Fruit fly (Drosophila melanogaster) whole organism, embryonic: ENCODE results near the gene UGP.

Experiments used
- Bgb ChIP-seq: fragments of 200-800 bp; sonication (Bioruptor generic); IDR thresholded peaks from 2 replicates; pipeline ENCODE4 v1.3.6; 2022; ENCODE audit warnings: missing biosample characterization, missing genetic modification characterization; ENCODE audit not compliant: partially characterized antibody
- CG11560 ChIP-seq: fragments of 200-800 bp; sonication (Bioruptor generic); IDR thresholded peaks from 3 replicates; pipeline ENCODE4 v1.3.6; 2022; ENCODE audit warnings: missing biosample characterization, missing genetic modification characterization
- CG12104 ChIP-seq: fragments of 200-800 bp; sonication (Bioruptor generic); optimal IDR thresholded peaks from 3 replicates; lab custom pipeline; 2016; ENCODE audit warnings: missing biosample characterization, missing genetic modification characterization
- CG13123 ChIP-seq: fragments of 200-800 bp; sonication (Bioruptor generic); optimal IDR thresholded peaks from 2 replicates; lab custom pipeline; 2016; ENCODE audit warnings: missing biosample characterization, missing genetic modification characterization
- CG13775 ChIP-seq: fragments of 200-800 bp; sonication (Bioruptor generic); optimal IDR thresholded peaks from 3 replicates; lab custom pipeline; 2017; ENCODE audit warnings: missing biosample characterization, mild to moderate bottlenecking, missing genetic modification characterization
- CG14441 ChIP-seq: fragments of 200-800 bp; sonication (Bioruptor generic); IDR thresholded peaks from 2 replicates; pipeline ENCODE4 v1.3.6; 2022; ENCODE audit warnings: missing biosample characterization, missing genetic modification characterization
- CG15514 ChIP-seq: fragments of 200-800 bp; sonication (Bioruptor generic); optimal IDR thresholded peaks from 3 replicates; lab custom pipeline; 2017; ENCODE audit warnings: missing biosample characterization, missing genetic modification characterization, mild to moderate bottlenecking, moderate library complexity, missing genetic modification reagents
- CG16863 ChIP-seq: fragments of 200-800 bp; sonication (Bioruptor generic); optimal IDR thresholded peaks from 3 replicates; lab custom pipeline; 2016; ENCODE audit warnings: missing biosample characterization, missing genetic modification characterization
- CG17361 ChIP-seq: fragments of 200-800 bp; sonication (Bioruptor generic); IDR thresholded peaks from 3 replicates; pipeline ENCODE4 v1.3.6; 2022; ENCODE audit warnings: missing biosample characterization, missing genetic modification characterization
- CG17568 ChIP-seq: fragments of 200-800 bp; sonication (Bioruptor generic); optimal IDR thresholded peaks from 2 replicates; lab custom pipeline; 2018; ENCODE audit warnings: missing biosample characterization, mild to moderate bottlenecking, missing genetic modification characterization, moderate library complexity
- CG17829 ChIP-seq: fragments of 200-800 bp; optimal IDR thresholded peaks from 2 replicates; lab custom pipeline; 2019; ENCODE audit warnings: missing biosample characterization, mild to moderate bottlenecking, missing genetic modification characterization, moderate library complexity
- CG18262 ChIP-seq: fragments of 200-800 bp; optimal IDR thresholded peaks from 3 replicates; lab custom pipeline; 2019; ENCODE audit warnings: missing biosample characterization, mild to moderate bottlenecking, missing genetic modification characterization, moderate library complexity
- CG2129 ChIP-seq: fragments of 200-800 bp; sonication (Bioruptor generic); IDR thresholded peaks from 2 replicates; pipeline ENCODE4 v1.3.6; 2022; ENCODE audit warnings: missing biosample characterization, missing genetic modification characterization; ENCODE audit not compliant: partially characterized antibody
- CG30020 ChIP-seq: fragments of 200-800 bp; optimal IDR thresholded peaks from 2 replicates; lab custom pipeline; 2019; ENCODE audit warnings: missing biosample characterization, mild to moderate bottlenecking, missing genetic modification characterization, moderate library complexity
- CG4282 ChIP-seq: fragments of 200-800 bp; sonication (Bioruptor generic); optimal IDR thresholded peaks from 2 replicates; lab custom pipeline; 2016; ENCODE audit warnings: missing biosample characterization, missing genetic modification characterization
- CG6689 ChIP-seq: fragments of 200-800 bp; sonication (Bioruptor generic); IDR thresholded peaks from 2 replicates; pipeline ENCODE4 v1.3.6; 2022; ENCODE audit warnings: missing biosample characterization, missing genetic modification characterization
- CG6791 ChIP-seq: fragments of 200-800 bp; sonication (Bioruptor generic); IDR thresholded peaks from 3 replicates; pipeline ENCODE4 v1.3.6; 2022; ENCODE audit warnings: missing biosample characterization, missing genetic modification characterization; ENCODE audit not compliant: partially characterized antibody
- CG7987 ChIP-seq: fragments of 200-800 bp; sonication (Bioruptor generic); optimal IDR thresholded peaks from 2 replicates; lab custom pipeline; 2018; ENCODE audit warnings: missing biosample characterization, mild to moderate bottlenecking, missing genetic modification characterization, moderate library complexity
- CG9797 ChIP-seq: fragments of 200-800 bp; sonication (Bioruptor generic); optimal IDR thresholded peaks from 3 replicates; lab custom pipeline; 2018; ENCODE audit warnings: missing biosample characterization, mild to moderate bottlenecking, missing genetic modification characterization
- Dbx ChIP-seq: fragments of 200-800 bp; sonication (Bioruptor generic); IDR thresholded peaks from 3 replicates; pipeline ENCODE4 v1.3.6; 2022; ENCODE audit warnings: missing biosample characterization, missing genetic modification characterization
- Dp ChIP-seq: fragments of 200-800 bp; sonication (Bioruptor generic); optimal IDR thresholded peaks from 2 replicates; lab custom pipeline; 2018; ENCODE audit warnings: missing biosample characterization, mild to moderate bottlenecking, missing genetic modification characterization, moderate library complexity
- E2f2 ChIP-seq: fragments of 200-800 bp; sonication (Bioruptor generic); IDR thresholded peaks from 2 replicates; pipeline ENCODE4 v1.3.6; 2022; ENCODE audit warnings: missing biosample characterization, missing genetic modification characterization
- HmgZ ChIP-seq: fragments of 200-800 bp; sonication (Bioruptor generic); optimal IDR thresholded peaks from 2 replicates; lab custom pipeline; 2018; ENCODE audit warnings: missing biosample characterization, mild to moderate bottlenecking, missing genetic modification characterization
- Hr3 ChIP-seq: fragments of 200-800 bp; sonication (Bioruptor generic); optimal IDR thresholded peaks from 3 replicates; lab custom pipeline; 2016; ENCODE audit warnings: missing biosample characterization, missing genetic modification characterization
- Jarid2 ChIP-seq: fragments of 200-800 bp; sonication (Bioruptor generic); optimal IDR thresholded peaks from 3 replicates; lab custom pipeline; 2017; ENCODE audit warnings: mild to moderate bottlenecking, missing biosample characterization, missing genetic modification reagents, missing genetic modification characterization
- Myb ChIP-seq: fragments of 200-800 bp; sonication (Bioruptor generic); optimal IDR thresholded peaks from 2 replicates; lab custom pipeline; 2016; ENCODE audit warnings: missing biosample characterization, missing genetic modification characterization
- Sry-δ ChIP-seq: fragments of 200-800 bp; sonication (Bioruptor generic); optimal IDR thresholded peaks from 2 replicates; lab custom pipeline; 2016; ENCODE audit warnings: missing biosample characterization, missing genetic modification characterization
- Vsx1 ChIP-seq: fragments of 200-800 bp; sonication (Bioruptor generic); optimal IDR thresholded peaks from 2 replicates; lab custom pipeline; 2017; ENCODE audit warnings: missing biosample characterization, mild to moderate bottlenecking, missing genetic modification characterization, missing genetic modification reagents
- ab ChIP-seq: fragments of 200-800 bp; sonication (Bioruptor generic); optimal IDR thresholded peaks from 2 replicates; lab custom pipeline; 2016; ENCODE audit warnings: missing biosample characterization, missing genetic modification characterization
- amos ChIP-seq: fragments of 200-800 bp; sonication (Bioruptor generic); IDR thresholded peaks from 2 replicates; pipeline ENCODE4 v1.3.6; 2022; ENCODE audit warnings: missing biosample characterization, missing genetic modification characterization; ENCODE audit not compliant: partially characterized antibody
- ato ChIP-seq: fragments of 200-800 bp; sonication (Bioruptor generic); IDR thresholded peaks from 2 replicates; pipeline ENCODE4 v1.3.6; 2022; ENCODE audit warnings: missing biosample characterization, missing genetic modification characterization; ENCODE audit not compliant: partially characterized antibody
- az2 ChIP-seq: fragments of 200-800 bp; sonication (Bioruptor generic); optimal IDR thresholded peaks from 3 replicates; lab custom pipeline; 2016; ENCODE audit warnings: missing biosample characterization, missing genetic modification characterization
- bbx ChIP-seq: fragments of 200-800 bp; sonication (Bioruptor generic); IDR thresholded peaks from 2 replicates; pipeline ENCODE4 v1.3.6; 2022; ENCODE audit warnings: missing biosample characterization, missing genetic modification characterization; ENCODE audit not compliant: partially characterized antibody
- chn ChIP-seq: fragments of 200-800 bp; sonication (Bioruptor generic); optimal IDR thresholded peaks from 2 replicates; lab custom pipeline; 2016; ENCODE audit warnings: missing biosample characterization, missing genetic modification characterization
- dm ChIP-seq: fragments of 200-800 bp; sonication (Bioruptor generic); optimal IDR thresholded peaks from 3 replicates; lab custom pipeline; 2016; ENCODE audit warnings: missing biosample characterization, missing genetic modification characterization
- gt ChIP-seq: fragments of 200-800 bp; sonication (Bioruptor generic); IDR thresholded peaks from 2 replicates; pipeline ENCODE4 v1.3.6; 2022; ENCODE audit warnings: missing biosample characterization, missing genetic modification characterization
- hb ChIP-seq: fragments of 200-800 bp; sonication (Bioruptor generic); IDR thresholded peaks from 3 replicates; pipeline ENCODE4 v1.3.6; 2022; ENCODE audit warnings: missing biosample characterization, missing genetic modification characterization; ENCODE audit not compliant: partially characterized antibody
- lbe ChIP-seq: fragments of 200-800 bp; sonication (Bioruptor generic); optimal IDR thresholded peaks from 2 replicates; lab custom pipeline; 2016; ENCODE audit warnings: missing biosample characterization, mild to moderate bottlenecking, missing genetic modification characterization
- lola ChIP-seq, 3 experiments: fragments of >200 bp in 2 of 3; fragments of 200-800 bp in 1 of 3; sonication (Bioruptor generic) in 1 of 3; optimal IDR thresholded peaks; 2 replicates each; lab custom pipeline; 2017 to 2019; ENCODE audit warnings: missing biosample characterization in 3 of 3, missing genetic modification characterization in 3 of 3, mild to moderate bottlenecking in 1 of 3, moderate library complexity in 1 of 3
- nmo ChIP-seq: fragments of 200-800 bp; sonication (Bioruptor generic); optimal IDR thresholded peaks from 2 replicates; lab custom pipeline; 2018; ENCODE audit warnings: missing biosample characterization, mild to moderate bottlenecking, missing genetic modification characterization, moderate library complexity
- sd ChIP-seq: fragments of 200-800 bp; sonication (Bioruptor generic); optimal IDR thresholded peaks from 3 replicates; lab custom pipeline; 2018; ENCODE audit warnings: missing biosample characterization, mild to moderate bottlenecking, missing genetic modification characterization, moderate library complexity
- sens ChIP-seq: fragments of 200-800 bp; sonication (Bioruptor generic); peaks from one replicate; lab custom pipeline; 2016; ENCODE audit warnings: missing biosample characterization, missing genetic modification characterization
- sna ChIP-seq: fragments of 200-800 bp; sonication (Bioruptor generic); IDR thresholded peaks from 2 replicates; pipeline ENCODE4 v1.3.6; 2022; ENCODE audit warnings: missing biosample characterization, missing genetic modification characterization; ENCODE audit not compliant: partially characterized antibody
- sqz ChIP-seq: fragments of 200-800 bp; sonication (Bioruptor generic); optimal IDR thresholded peaks from 3 replicates; lab custom pipeline; 2018; ENCODE audit warnings: missing biosample characterization, mild to moderate bottlenecking, missing genetic modification characterization
- stc ChIP-seq: fragments of 200-800 bp; sonication (Bioruptor generic); IDR thresholded peaks from 2 replicates; pipeline ENCODE4 v1.3.6; 2022; ENCODE audit warnings: missing biosample characterization, missing genetic modification characterization
- tll ChIP-seq, 2 experiments: fragments of 200-800 bp in 1 of 2; fragments of >200 bp in 1 of 2; sonication (Bioruptor generic) in 1 of 2; optimal IDR thresholded peaks; 2 replicates each; lab custom pipeline; 2017 to 2019; ENCODE audit warnings: missing biosample characterization in 2 of 2, missing genetic modification characterization in 2 of 2, mild to moderate bottlenecking in 1 of 2, moderate library complexity in 1 of 2
- vnd ChIP-seq: fragments of 200-800 bp; sonication (Bioruptor generic); IDR thresholded peaks from 3 replicates; pipeline ENCODE4 v1.3.6; 2022; ENCODE audit warnings: missing biosample characterization, missing genetic modification characterization; ENCODE audit not compliant: partially characterized antibody

UGP gene

DNA sequence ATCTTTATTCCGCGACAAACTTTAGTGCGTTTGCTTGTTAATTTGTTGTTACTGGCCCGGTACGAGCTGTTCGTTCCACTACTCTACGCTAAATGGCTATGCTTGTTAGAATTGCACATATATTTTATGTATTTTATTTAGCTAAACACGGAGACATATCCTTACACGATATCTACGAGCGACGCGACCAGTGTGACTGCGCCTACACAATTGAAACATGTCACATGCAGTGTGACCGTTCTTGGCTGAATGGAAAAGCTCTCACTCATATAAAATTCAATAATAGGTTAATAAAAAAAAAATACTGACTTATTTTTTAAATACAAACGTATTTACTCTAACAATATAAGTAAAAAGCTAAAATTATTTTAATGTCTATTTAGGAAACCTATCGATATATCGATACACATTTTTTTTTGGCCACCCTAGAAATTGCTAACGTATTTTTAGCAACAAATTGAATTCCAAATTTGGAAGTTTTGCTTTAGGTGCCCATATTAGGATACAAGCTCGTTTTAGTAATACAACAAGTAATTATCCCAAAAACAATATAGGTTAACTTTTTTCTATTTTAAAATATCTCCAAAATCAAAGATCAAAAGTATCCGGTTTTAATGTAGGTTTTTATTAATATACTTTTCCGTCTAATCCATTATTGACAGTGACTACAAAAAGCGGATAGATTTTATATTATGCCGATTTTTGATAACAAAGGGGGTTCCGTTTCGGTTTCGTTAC, 40.4 kb upstream of the UGP start, which contains the start of gene CG4080 (continued):
- TF ChIP-seq Bgb (GFP tag; lab: Robert Waterston, UW): no peak; the same call in none of the 2 replicates
- peak; percentile 51 for TF ChIP-seq sd (tag; lab: Kevin White, UChicago)
- no peak for TF ChIP-seq CG16863 (GFP tag; lab: Kevin White, UChicago)
- TF ChIP-seq Sry-δ (GFP tag; lab: Kevin White, UChicago): peak; percentile 67
- TF ChIP-seq sna (GFP tag; lab: Robert Waterston, UW): peak; percentile 78
- TF ChIP-seq dm: no peak
- no peak for TF ChIP-seq az2 (GFP tag; lab: Kevin White, UChicago)
- TF ChIP-seq Jarid2: peak; percentile 86
- no peak for TF ChIP-seq CG13123 (GFP tag; lab: Kevin White, UChicago)
- TF ChIP-seq E2f2 (GFP tag; lab: Robert Waterston, UW): peak; percentile 29; the same call in 1 of the 2 replicates
- TF ChIP-seq CG30020 (tag; lab: Kevin White, UChicago): peak; percentile 60
- peak; percentile 63 for TF ChIP-seq HmgZ (tag; lab: Kevin White, UChicago)
- TF ChIP-seq CG7987 (GFP tag; lab: Kevin White, UChicago): peak; percentile 25
- no peak for TF ChIP-seq CG11560 (tag; lab: Robert Waterston, UW)
- TF ChIP-seq CG14441 (GFP tag; lab: Robert Waterston, UW): no peak
- peak; percentile 62; the same call in 1 of the 2 replicates for TF ChIP-seq CG2129
- peak; percentile 29; the same call in 1 of the 3 replicates for TF ChIP-seq Dbx
- TF ChIP-seq CG6689 (GFP tag; lab: Robert Waterston, UW): 0 out of 2 replicates have a peak, but pooled peaks have one; percentile 18
- peak; percentile 19 for TF ChIP-seq Hr3
- peak; percentile 96 for TF ChIP-seq CG9797
- TF ChIP-seq CG17568 (GFP tag; lab: Kevin White, UChicago): peak; percentile 34
- TF ChIP-seq Myb (GFP tag; lab: Kevin White, UChicago): peak; percentile 63
- TF ChIP-seq tll (GFP tag; optimal IDR thresholded peaks at IDR 0.05; lab: Kevin White, UChicago): no peak
- peak; percentile 39; the same call in 1 of the 3 replicates for TF ChIP-seq CG17361 (GFP tag; lab: Robert Waterston, UW)
- TF ChIP-seq sqz (GFP tag; lab: Kevin White, UChicago): peak; percentile 32
- peak; percentile 53; the same call in 1 of the 2 replicates for TF ChIP-seq stc
- peak; percentile 76 for TF ChIP-seq vnd (GFP tag; lab: Robert Waterston, UW)
- peak; percentile 88 for TF ChIP-seq sens (GFP tag; lab: Kevin White, UChicago)
- peak; percentile 76; the same call in 1 of the 2 replicates for TF ChIP-seq amos (GFP tag; lab: Robert Waterston, UW)
- no peak for TF ChIP-seq CG4282 (GFP tag; lab: Kevin White, UChicago)
- peak; percentile 34 for TF ChIP-seq Dp
- TF ChIP-seq CG17829 (tag; lab: Kevin White, UChicago): peak; percentile 57
- peak; percentile 32 for TF ChIP-seq chn (GFP tag; lab: Kevin White, UChicago)
- peak; percentile 4 for TF ChIP-seq CG12104 (GFP tag; lab: Kevin White, UChicago)
- TF ChIP-seq ato (GFP tag; lab: Robert Waterston, UW): 0 out of 2 replicates have a peak, but pooled peaks have one; percentile 14
- peak in 1 of 3 experiments; percentile 25 for TF ChIP-seq lola (GFP tag; optimal IDR thresholded peaks at IDR 0.05; lab: Kevin White, UChicago)
- no peak for TF ChIP-seq ab (GFP tag; lab: Kevin White, UChicago)
- TF ChIP-seq gt (GFP tag; lab: Robert Waterston, UW): no peak
- no peak for TF ChIP-seq CG18262 (tag; lab: Kevin White, UChicago)
- peak; percentile 24; the same call in 1 of the 3 replicates for TF ChIP-seq hb (GFP tag; lab: Robert Waterston, UW)
- peak; percentile 65; the same call in 1 of the 3 replicates for TF ChIP-seq CG6791 (GFP tag; lab: Robert Waterston, UW)
- TF ChIP-seq CG13775 (GFP tag; lab: Kevin White, UChicago): peak; percentile 6
- peak; percentile 72 for TF ChIP-seq bbx (GFP tag; lab: Robert Waterston, UW)
- peak; percentile 44 for TF ChIP-seq Vsx1 (GFP tag; lab: Kevin White, UChicago)
- TF ChIP-seq lbe: peak; percentile 63
- TF ChIP-seq CG15514 (GFP tag; lab: Kevin White, UChicago): peak; percentile 67
- peak; percentile 66 for TF ChIP-seq nmo (GFP tag; lab: Kevin White, UChicago)
